Worm (Caenorhabditis elegans) whole organism, L4 larva: ENCODE results near the gene spig-6.

Experiments
- F10B5.3 ChIP-seq: sonication (generic microtip); optimal IDR thresholded peaks from 2 replicates; lab custom pipeline; 2016; ENCODE audit warnings: mild to moderate bottlenecking, missing genetic modification characterization, missing compliant biosample characterization
- F49E8.2 ChIP-seq: sonication (generic microtip); optimal IDR thresholded peaks from 2 replicates; lab custom pipeline; 2016; ENCODE audit warnings: missing compliant biosample characterization, mild to moderate bottlenecking, missing genetic modification characterization, borderline replicate concordance
- ZK337.2 ChIP-seq: fragments of 200-800 bp; sonication (Bioruptor generic); IDR thresholded peaks from 2 replicates; pipeline ENCODE4 v1.3.6; 2022; ENCODE audit warnings: missing genetic modification reagents, missing genetic modification characterization, missing compliant biosample characterization
- ZK546.5 ChIP-seq, 2 experiments: sonication (generic microtip); optimal IDR thresholded peaks; 2 replicates each; lab custom pipeline; 2017; ENCODE audit warnings: missing biosample characterization in 2 of 2, missing genetic modification characterization in 2 of 2
- dmd-8 ChIP-seq: fragments of 200-800 bp; sonication (Bioruptor generic); IDR thresholded peaks from 2 replicates; pipeline ENCODE4 v1.3.6; 2022; ENCODE audit warnings: missing genetic modification characterization, missing compliant biosample characterization
- egl-27 ChIP-seq: sonication (generic microtip); optimal IDR thresholded peaks from 3 replicates; lab custom pipeline; 2017; ENCODE audit warnings: missing biosample characterization, missing genetic modification reagents, missing genetic modification characterization
- jun-1 ChIP-seq: fragments of 150-350 bp; optimal IDR thresholded peaks from 2 replicates; lab custom pipeline; 2014; ENCODE audit warnings: missing biosample characterization, missing genetic modification reagents, missing genetic modification characterization
- lin-39 ChIP-seq: fragments of 150-350 bp; optimal IDR thresholded peaks from 2 replicates; lab custom pipeline; 2014; ENCODE audit warnings: missing biosample characterization, missing genetic modification reagents, missing genetic modification characterization
- lsy-2 ChIP-seq, 2 experiments: fragments of 150-350 bp in 1 of 2; sonication (generic microtip) in 1 of 2; optimal IDR thresholded peaks; 2 replicates each; lab custom pipeline; 2014 to 2017; ENCODE audit warnings: missing biosample characterization in 2 of 2, missing genetic modification characterization in 2 of 2
- skn-1 ChIP-seq: fragments of 150-350 bp; optimal IDR thresholded peaks from 2 replicates; lab custom pipeline; 2014; ENCODE audit warnings: missing biosample characterization, missing genetic modification characterization

- TF ChIP-seq ZK337.2 (GFP tag; lab: Robert Waterston, UW) (no peak), jun-1 (no peak), ZK546.5 (tag; optimal IDR thresholded peaks at IDR 0.05; lab: Kevin White, UChicago) (no peak), F49E8.2 (tag; lab: Kevin White, UChicago) (no peak), lin-39 (no peak), skn-1 (tag; lab: Kevin White, UChicago) (no peak), dmd-8 (GFP tag; lab: Robert Waterston, UW) (no peak), F10B5.3 (tag; lab: Kevin White, UChicago) (no peak), egl-27 (no peak), lsy-2 (tag; optimal IDR thresholded peaks at IDR 0.05; lab: Kevin White, UChicago) (no peak)
Measured at ce11 chrV:16480919-16481630, at the start of gene spig-6, which contains the start of gene F57E7.4.
